Fruit fly (Drosophila melanogaster): ENCODE data around the gene dmt.

dmt gene

dm6 chr3R:9759360-9760191 lies 48.6 kb downstream of the dmt start, which contains the start of gene Mpi (continued):
- no peak for TF ChIP-seq Drgx (GFP tag; IDR thresholded peaks at IDR 0.05)
- TF ChIP-seq CG8388 (GFP tag; optimal IDR thresholded peaks at IDR 0.05): no peak
- TF ChIP-seq CG3065 (GFP tag; optimal IDR thresholded peaks at IDR 0.05): no peak
- TF ChIP-seq gfzf (GFP tag; optimal IDR thresholded peaks at IDR 0.05): peak; percentile 39
- no peak for TF ChIP-seq tx (GFP tag; optimal IDR thresholded peaks at IDR 0.05)
- no peak for TF ChIP-seq CG12071 (GFP tag; optimal IDR thresholded peaks at IDR 0.05)
- peak; percentile 69 for TF ChIP-seq CG13287 (GFP tag; IDR thresholded peaks at IDR 0.05; ENCODE audit: partially characterized antibody)
- TF ChIP-seq CG1602 (GFP tag; optimal IDR thresholded peaks at IDR 0.05): peak; percentile 1
- no peak for TF ChIP-seq CG8281 (tag; optimal IDR thresholded peaks at IDR 0.05)
- TF ChIP-seq D19A (tag; optimal IDR thresholded peaks at IDR 0.05): peak; percentile 100
- TF ChIP-seq Optix (GFP tag; IDR thresholded peaks at IDR 0.05): no peak
- TF ChIP-seq CG12155 (GFP tag; optimal IDR thresholded peaks at IDR 0.05): no peak
- TF ChIP-seq CG11695 (GFP tag; IDR thresholded peaks at IDR 0.05): no peak
- no peak for TF ChIP-seq pb (GFP tag; optimal IDR thresholded peaks at IDR 0.05)
- TF ChIP-seq Ets97D (GFP tag; optimal IDR thresholded peaks at IDR 0.05): no peak
- no peak for TF ChIP-seq cwo (GFP tag; optimal IDR thresholded peaks at IDR 0.05)
- TF ChIP-seq CG17186 (GFP tag; optimal IDR thresholded peaks at IDR 0.05): no peak
- TF ChIP-seq CG1233 (GFP tag; optimal IDR thresholded peaks at IDR 0.05): peak; percentile 18
- no peak for TF ChIP-seq en (GFP tag; optimal IDR thresholded peaks at IDR 0.05)
- TF ChIP-seq sima (GFP tag; optimal IDR thresholded peaks at IDR 0.05): no peak
- no peak for TF ChIP-seq NC2β (GFP tag; optimal IDR thresholded peaks at IDR 0.05)
- TF ChIP-seq CG10959 (GFP tag; IDR thresholded peaks at IDR 0.05): no peak
- no peak for TF ChIP-seq CG18262 (tag; optimal IDR thresholded peaks at IDR 0.05)
- peak; percentile 49 for TF ChIP-seq CG13424 (tag; optimal IDR thresholded peaks at IDR 0.05)
- no peak for TF ChIP-seq CG6272 (GFP tag; IDR thresholded peaks at IDR 0.05)
- TF ChIP-seq CG17912 (GFP tag; optimal IDR thresholded peaks at IDR 0.05): no peak
- TF ChIP-seq CG4617 (GFP tag; optimal IDR thresholded peaks at IDR 0.05; ENCODE audit: borderline replicate concordance): peak; percentile 63
- TF ChIP-seq unc-4 (GFP tag; IDR thresholded peaks at IDR 0.05; ENCODE audit: partially characterized antibody): peak; percentile 63
- TF ChIP-seq knrl (GFP tag; IDR thresholded peaks at IDR 0.05; ENCODE audit: partially characterized antibody): peak; percentile 49; the same call in 2 of the 3 replicates
- TF ChIP-seq CG1792 (GFP tag; optimal IDR thresholded peaks at IDR 0.05): no peak
- no peak for TF ChIP-seq cg (GFP tag; optimal IDR thresholded peaks at IDR 0.05)
- TF ChIP-seq shn (GFP tag; optimal IDR thresholded peaks at IDR 0.05): no peak
- TF ChIP-seq ham (GFP tag; IDR thresholded peaks at IDR 0.05): no peak
- peak; percentile 37 for TF ChIP-seq lilli (GFP tag; optimal IDR thresholded peaks at IDR 0.05)
- TF ChIP-seq CG9876 (GFP tag; optimal IDR thresholded peaks at IDR 0.05): no peak
- TF ChIP-seq CG4328 (GFP tag; optimal IDR thresholded peaks at IDR 0.05): no peak
- TF ChIP-seq pros (GFP tag; optimal IDR thresholded peaks at IDR 0.05): no peak
- TF ChIP-seq CG6765 (GFP tag; optimal IDR thresholded peaks at IDR 0.05): no peak
- TF ChIP-seq inv (GFP tag; IDR thresholded peaks at IDR 0.05; ENCODE audit: partially characterized antibody): peak; percentile 44
- no peak for TF ChIP-seq tup (GFP tag; optimal IDR thresholded peaks at IDR 0.05)
- no peak for TF ChIP-seq CG12236 (GFP tag; optimal IDR thresholded peaks at IDR 0.05)
- no peak for TF ChIP-seq dm (GFP tag; optimal IDR thresholded peaks at IDR 0.05)
- no peak for TF ChIP-seq CG15601 (tag; optimal IDR thresholded peaks at IDR 0.05)
- 0 out of 2 replicates have a peak, but pooled peaks have one; percentile 14 for TF ChIP-seq chm (GFP tag; IDR thresholded peaks at IDR 0.05)
- TF ChIP-seq CG34422 (GFP tag; IDR thresholded peaks at IDR 0.05): 0 out of 3 replicates have a peak, but pooled peaks have one; percentile 30
- peak; percentile 78 for TF ChIP-seq zen (tag; optimal IDR thresholded peaks at IDR 0.05)
- TF ChIP-seq Mad (GFP tag; optimal IDR thresholded peaks at IDR 0.05): no peak
- peak; percentile 1 for TF ChIP-seq CG7745 (tag; optimal IDR thresholded peaks at IDR 0.05)
- TF ChIP-seq pum (GFP tag; optimal IDR thresholded peaks at IDR 0.05): no peak
